Worm (Caenorhabditis elegans) whole organism, L2 larva: Measurements from ENCODE around the gene K11C4.2.

Source experiments
- C34F6.9 ChIP-seq: fragments of 150-350 bp; optimal IDR thresholded peaks from 2 replicates; lab custom pipeline; 2014; ENCODE audit warnings: missing biosample characterization, missing genetic modification characterization
- aly-2 ChIP-seq: fragments of 150-350 bp; optimal IDR thresholded peaks from 2 replicates; lab custom pipeline; 2014; ENCODE audit warnings: missing biosample characterization, missing genetic modification characterization
- ceh-16 ChIP-seq: fragments of 150-350 bp; optimal IDR thresholded peaks from 2 replicates; lab custom pipeline; 2014; ENCODE audit warnings: missing biosample characterization, missing genetic modification characterization
- ceh-82 ChIP-seq: fragments of 150-350 bp; optimal IDR thresholded peaks from 2 replicates; lab custom pipeline; 2014; ENCODE audit warnings: missing biosample characterization, missing genetic modification characterization
- egl-27 ChIP-seq: sonication (generic microtip); optimal IDR thresholded peaks from 3 replicates; lab custom pipeline; 2017; ENCODE audit warnings: missing biosample characterization, missing genetic modification reagents, missing genetic modification characterization
- elt-3 ChIP-seq: sonication (generic microtip); optimal IDR thresholded peaks from 2 replicates; lab custom pipeline; 2017; ENCODE audit warnings: missing biosample characterization, missing genetic modification characterization
- gmeb-1 ChIP-seq: fragments of 150-350 bp; optimal IDR thresholded peaks from 2 replicates; lab custom pipeline; 2014; ENCODE audit warnings: missing biosample characterization, missing genetic modification characterization
- lin-13 ChIP-seq: fragments of 150-350 bp; optimal IDR thresholded peaks from 2 replicates; lab custom pipeline; 2014; ENCODE audit warnings: missing biosample characterization, missing genetic modification reagents, missing genetic modification characterization
- nhr-12 ChIP-seq: fragments of 150-350 bp; optimal IDR thresholded peaks from 2 replicates; lab custom pipeline; 2014; ENCODE audit warnings: missing biosample characterization, missing genetic modification characterization
- nhr-77 ChIP-seq: fragments of 150-350 bp; optimal IDR thresholded peaks from 2 replicates; lab custom pipeline; 2014; ENCODE audit warnings: missing biosample characterization, missing genetic modification characterization
- peb-1 ChIP-seq: fragments of 150-350 bp; optimal IDR thresholded peaks from 2 replicates; lab custom pipeline; 2014; ENCODE audit warnings: missing biosample characterization, missing genetic modification characterization
- sem-4 ChIP-seq: fragments of 150-350 bp; optimal IDR thresholded peaks from 2 replicates; lab custom pipeline; 2014; ENCODE audit warnings: missing biosample characterization, missing genetic modification reagents, missing genetic modification characterization
- unc-55 ChIP-seq: fragments of 150-350 bp; sonication (generic microtip); optimal IDR thresholded peaks from 3 replicates; lab custom pipeline; 2014; ENCODE audit warnings: missing biosample characterization, missing genetic modification reagents, missing genetic modification characterization
- unc-62 ChIP-seq: fragments of 150-350 bp; optimal IDR thresholded peaks from 2 replicates; lab custom pipeline; 2014; ENCODE audit warnings: missing biosample characterization, missing genetic modification reagents, missing genetic modification characterization
- ztf-11 ChIP-seq: sonication (generic microtip); optimal IDR thresholded peaks from 2 replicates; lab custom pipeline; 2017; ENCODE audit warnings: missing biosample characterization, missing genetic modification characterization

Gene K11C4.2

DNA sequence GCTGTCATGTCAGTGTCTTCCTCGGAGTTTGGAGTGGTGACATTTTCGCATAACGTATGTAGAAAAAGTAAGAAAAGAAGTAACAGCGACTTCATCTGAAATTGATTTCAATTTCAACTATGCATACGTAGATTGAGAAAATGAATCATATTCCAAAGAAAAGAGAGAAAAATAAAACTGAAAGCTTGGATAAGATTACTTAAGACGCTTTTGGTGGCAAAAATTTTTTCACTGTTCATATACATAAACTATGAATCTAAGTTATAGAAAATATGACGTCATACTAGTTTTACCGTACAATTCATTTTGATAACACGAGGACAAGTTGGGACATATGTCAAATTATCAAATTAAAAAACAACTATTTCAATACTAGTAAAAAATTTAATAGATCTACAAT, 39.3 kb downstream of the K11C4.2 start, which contains the start of gene lipl-6:
TSS of gene lipl-6 (minus strand) at position 101 of the 400 bp plus-strand sequence.
- no peak for TF ChIP-seq elt-3 (tag; lab: Kevin White, UChicago)
- no peak for TF ChIP-seq ceh-82 (tag; lab: Kevin White, UChicago)
- TF ChIP-seq ceh-16 (tag; lab: Kevin White, UChicago), result no peak
- TF ChIP-seq lin-13 (GFP tag; lab: Kevin White, UChicago), result no peak
- no peak for TF ChIP-seq C34F6.9
- no peak for TF ChIP-seq unc-62
- TF ChIP-seq nhr-77 (tag; lab: Kevin White, UChicago), result no peak

DNA sequence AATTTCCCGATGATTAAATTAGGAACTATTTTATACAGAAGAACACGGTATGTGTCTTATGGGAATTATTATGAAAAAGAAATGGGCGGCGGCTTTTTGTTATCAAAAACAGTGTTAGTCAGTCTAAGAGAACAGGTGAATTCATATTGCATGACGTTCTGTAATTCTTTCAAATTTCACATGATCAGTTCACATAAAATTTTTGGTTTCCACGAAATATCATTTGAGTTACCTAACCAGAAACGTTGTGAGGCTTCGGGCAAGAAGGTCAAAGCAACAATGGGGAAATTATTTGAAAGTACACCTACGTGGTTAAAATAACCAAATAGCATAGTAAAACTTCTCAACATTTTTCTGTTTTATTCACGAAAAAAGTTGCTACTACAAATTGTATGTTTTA, 41.0 kb downstream of the K11C4.2 start, which contains the start of gene Y57E12B.10:
TSS of gene Y57E12B.10 (minus strand) at position 101 of the 400 bp plus-strand sequence.
- TF ChIP-seq ztf-11 (tag; lab: Kevin White, UChicago) (no peak), unc-55 (no peak), nhr-12 (tag; lab: Kevin White, UChicago) (no peak), aly-2 (tag; lab: Kevin White, UChicago) (no peak), unc-62 (no peak), gmeb-1 (no peak), egl-27 (no peak), peb-1 (tag; lab: Kevin White, UChicago) (no peak), sem-4 (tag; lab: Kevin White, UChicago) (no peak), elt-3 (tag; lab: Kevin White, UChicago) (no peak)
- TF ChIP-seq, all 48 proteins: peak for 0
